Worm (Caenorhabditis elegans) whole organism, L3 larva: ENCODE data around the gene srw-138.

Experiments used
- aly-2 ChIP-seq: fragments of 150-350 bp; optimal IDR thresholded peaks from 2 replicates; lab custom pipeline; 2014; ENCODE audit warnings: missing biosample characterization, missing genetic modification characterization
- ceh-16 ChIP-seq: sonication (generic microtip); optimal IDR thresholded peaks from 2 replicates; lab custom pipeline; 2017; ENCODE audit warnings: missing biosample characterization, missing genetic modification characterization
- elt-1 ChIP-seq: fragments of 150-350 bp; optimal IDR thresholded peaks from 2 replicates; lab custom pipeline; 2014; ENCODE audit warnings: missing biosample characterization, missing genetic modification characterization
- fos-1 ChIP-seq: fragments of 150-350 bp; optimal IDR thresholded peaks from 2 replicates; lab custom pipeline; 2014; ENCODE audit warnings: missing biosample characterization, missing genetic modification characterization
- jun-1 ChIP-seq: fragments of 150-350 bp; optimal IDR thresholded peaks from 2 replicates; lab custom pipeline; 2014; ENCODE audit warnings: missing biosample characterization, missing genetic modification reagents, missing genetic modification characterization
- lsy-12 ChIP-seq: sonication (generic microtip); optimal IDR thresholded peaks from 2 replicates; lab custom pipeline; 2016; ENCODE audit warnings: mild to moderate bottlenecking, missing genetic modification characterization, missing compliant biosample characterization
- pha-4 ChIP-seq: fragments of 150-350 bp; optimal IDR thresholded peaks from 2 replicates; lab custom pipeline; 2014; ENCODE audit warnings: missing biosample characterization, missing genetic modification reagents, missing genetic modification characterization
- unc-39 ChIP-seq: sonication (generic microtip); optimal IDR thresholded peaks from 4 replicates; lab custom pipeline; 2017; ENCODE audit warnings: missing biosample characterization, missing genetic modification characterization
- unc-62 ChIP-seq: fragments of 150-350 bp; sonication (generic microtip); optimal IDR thresholded peaks from 4 replicates; lab custom pipeline; 2014; ENCODE audit warnings: missing biosample characterization, missing genetic modification reagents, missing genetic modification characterization

- TF ChIP-seq aly-2 (tag; lab: Kevin White, UChicago) (no peak), lsy-12 (tag; lab: Kevin White, UChicago) (no peak), fos-1 (no peak), unc-39 (tag; lab: Kevin White, UChicago) (no peak), jun-1 (no peak), elt-1 (tag; lab: Kevin White, UChicago) (no peak), ceh-16 (tag; lab: Kevin White, UChicago) (no peak), pha-4 (no peak), unc-62 (GFP tag; lab: Kevin White, UChicago) (no peak)
These were observed 19.0 kb downstream of the srw-138 start, which contains the start of gene srw-137 for ce11 chrV:2943859-2944258.
